Fruit fly (Drosophila melanogaster) S2 (cell line): Measurements from ENCODE around the gene CG12075.

ENCODE experiments used
- CG8478 ChIP-seq: fragments of >200 bp; optimal IDR thresholded peaks from 2 replicates; lab custom pipeline; 2018
- CTCF ChIP-seq, 2 experiments: fragments of >200 bp; optimal IDR thresholded peaks; 2 replicates each; lab custom pipeline; 2018

DNA sequence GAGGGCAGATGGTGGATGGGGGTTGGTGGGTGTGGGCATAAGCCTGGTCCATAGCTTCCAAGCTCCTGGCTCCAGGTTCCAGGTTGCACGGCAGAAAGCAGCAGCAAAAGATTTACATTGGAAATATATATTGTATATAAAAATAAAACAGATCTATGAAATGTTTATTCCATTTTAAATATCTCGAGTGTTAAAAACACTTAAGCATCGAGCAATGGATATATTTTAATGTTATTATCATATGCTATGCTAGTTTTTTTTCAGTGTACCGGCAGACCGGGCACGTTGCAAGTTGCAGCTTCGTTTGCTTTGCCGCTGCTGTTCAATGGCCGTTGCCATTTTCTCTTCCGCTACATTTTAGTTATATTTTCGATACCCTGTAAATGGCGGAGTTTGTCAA is 15.8 kb upstream of the CG12075 start:
- TF ChIP-seq CG8478 (lab: Kevin White, UChicago) (no peak), CTCF (optimal IDR thresholded peaks at IDR 0.05; lab: Kevin White, UChicago) (no peak)
